Worm (Caenorhabditis elegans) whole organism, L1 larva: ENCODE results near the gene Y104H12D.2.

Experiments
- C04F5.9 ChIP-seq: sonication (generic microtip); optimal IDR thresholded peaks from 2 replicates; lab custom pipeline; 2016; ENCODE audit warnings: missing genetic modification characterization, missing compliant biosample characterization
- C16A3.4 ChIP-seq: fragments of 150-350 bp; optimal IDR thresholded peaks from 2 replicates; lab custom pipeline; 2014; ENCODE audit warnings: missing biosample characterization, missing genetic modification characterization
- Y116A8C.19 ChIP-seq: sonication (generic microtip); optimal IDR thresholded peaks from 2 replicates; lab custom pipeline; 2016; ENCODE audit warnings: missing compliant biosample characterization, missing genetic modification characterization, borderline replicate concordance
- aha-1 ChIP-seq: fragments of 150-350 bp; optimal IDR thresholded peaks from 2 replicates; lab custom pipeline; 2014; ENCODE audit warnings: missing biosample characterization, missing genetic modification characterization
- alr-1 ChIP-seq: fragments of 200-800 bp; sonication (Bioruptor generic); optimal IDR thresholded peaks from 2 replicates; lab custom pipeline; 2018; ENCODE audit warnings: borderline replicate concordance, mild to moderate bottlenecking, missing genetic modification characterization, missing compliant biosample characterization
- ceh-63 ChIP-seq: fragments of 200-800 bp; sonication (Bioruptor generic); optimal IDR thresholded peaks from 2 replicates; lab custom pipeline; 2018; ENCODE audit warnings: mild to moderate bottlenecking, missing genetic modification characterization, missing compliant biosample characterization
- ceh-8 ChIP-seq: fragments of 200-800 bp; sonication (Bioruptor generic); optimal IDR thresholded peaks from 2 replicates; lab custom pipeline; 2018; ENCODE audit warnings: mild to moderate bottlenecking, missing genetic modification characterization, moderate library complexity, missing compliant biosample characterization
- ceh-88 ChIP-seq: fragments of 200-800 bp; sonication (Bioruptor generic); IDR thresholded peaks from 2 replicates; pipeline ENCODE4 v1.3.6; 2022; ENCODE audit warnings: missing genetic modification characterization, missing compliant biosample characterization
- ceh-90 ChIP-seq: sonication (generic microtip); optimal IDR thresholded peaks from 2 replicates; lab custom pipeline; 2016; ENCODE audit warnings: missing genetic modification characterization, missing compliant biosample characterization
- efl-1 ChIP-seq, 4 experiments: fragments of 150-350 bp; optimal IDR thresholded peaks in 3 of 4; peaks in 1 of 4; 1 replicate in 1 of 4; 2 replicates in 3 of 4; lab custom pipeline; 2014; ENCODE audit warnings: missing biosample characterization in 2 of 4, missing genetic modification characterization in 2 of 4, missing genetic modification reagents in 2 of 4
- egl-13 ChIP-seq: sonication (generic microtip); optimal IDR thresholded peaks from 2 replicates; lab custom pipeline; 2016; ENCODE audit warnings: missing genotype, missing genetic modification reagents, missing genetic modification characterization, missing compliant biosample characterization
- ets-5 ChIP-seq: fragments of 200-800 bp; sonication (Bioruptor generic); IDR thresholded peaks from 2 replicates; pipeline ENCODE4 v1.3.6; 2022; ENCODE audit warnings: missing genetic modification characterization, missing compliant biosample characterization
- grh-1 ChIP-seq: fragments of 200-800 bp; sonication (Bioruptor generic); IDR thresholded peaks from 2 replicates; pipeline ENCODE4 v1.3.6; 2022; ENCODE audit warnings: missing genetic modification reagents, missing genetic modification characterization, missing compliant biosample characterization
- lin-13 ChIP-seq: fragments of 150-350 bp; optimal IDR thresholded peaks from 2 replicates; lab custom pipeline; 2014; ENCODE audit warnings: missing biosample characterization, missing genetic modification reagents, missing genetic modification characterization
- lin-14 ChIP-seq: fragments of 200-800 bp; sonication (Bioruptor generic); optimal IDR thresholded peaks from 2 replicates; lab custom pipeline; 2018; ENCODE audit warnings: mild to moderate bottlenecking, missing genetic modification characterization, moderate library complexity, missing compliant biosample characterization
- lin-35 ChIP-seq, 2 experiments: fragments of 150-350 bp; optimal IDR thresholded peaks; 2 replicates each; lab custom pipeline; 2014; ENCODE audit warnings: missing biosample characterization in 2 of 2, missing genetic modification characterization in 2 of 2, missing genetic modification reagents in 2 of 2
- lin-39 ChIP-seq: fragments of 150-350 bp; optimal IDR thresholded peaks from 2 replicates; lab custom pipeline; 2014; ENCODE audit warnings: missing biosample characterization, missing genetic modification reagents, missing genetic modification characterization
- lir-3 ChIP-seq: sonication (generic microtip); optimal IDR thresholded peaks from 2 replicates; lab custom pipeline; 2016; ENCODE audit warnings: mild to moderate bottlenecking, missing genetic modification characterization, moderate library complexity, missing compliant biosample characterization; ENCODE audit not compliant: poor library complexity
- mab-9 ChIP-seq: fragments of 200-800 bp; sonication (Bioruptor generic); IDR thresholded peaks from 2 replicates; pipeline ENCODE4 v1.3.6; 2022; ENCODE audit warnings: missing genetic modification reagents, missing genetic modification characterization, missing compliant biosample characterization
- mdl-1 ChIP-seq, 2 experiments: fragments of 150-350 bp; optimal IDR thresholded peaks; 2 replicates each; lab custom pipeline; 2014 to 2017; ENCODE audit warnings: missing biosample characterization in 2 of 2, missing genetic modification characterization in 2 of 2, inconsistent platforms in 1 of 2
- mef-2 ChIP-seq: fragments of 150-350 bp; optimal IDR thresholded peaks from 2 replicates; lab custom pipeline; 2014; ENCODE audit warnings: missing biosample characterization, missing genetic modification characterization
- mep-1 ChIP-seq: fragments of 150-350 bp; optimal IDR thresholded peaks from 2 replicates; lab custom pipeline; 2014; ENCODE audit warnings: missing biosample characterization, missing genetic modification characterization
- nhr-19 ChIP-seq: fragments of 200-800 bp; sonication (Bioruptor generic); conservative IDR thresholded peaks from 2 replicates; pipeline ENCODE4 v1.3.6; 2022; ENCODE audit warnings: missing genetic modification characterization, missing compliant biosample characterization
- nhr-20 ChIP-seq: sonication (generic microtip); optimal IDR thresholded peaks from 2 replicates; lab custom pipeline; 2016; ENCODE audit warnings: mild to moderate bottlenecking, missing genetic modification characterization, missing compliant biosample characterization
- nhr-28 ChIP-seq: fragments of 150-350 bp; optimal IDR thresholded peaks from 2 replicates; lab custom pipeline; 2014; ENCODE audit warnings: missing biosample characterization, missing genetic modification characterization
- nhr-71 ChIP-seq: sonication (generic microtip); optimal IDR thresholded peaks from 2 replicates; lab custom pipeline; 2016; ENCODE audit warnings: mild to moderate bottlenecking, missing genetic modification characterization, moderate library complexity, missing compliant biosample characterization
- nhr-76 ChIP-seq: sonication (generic microtip); optimal IDR thresholded peaks from 2 replicates; lab custom pipeline; 2017; ENCODE audit warnings: missing biosample characterization, missing genetic modification characterization
- nhr-90 ChIP-seq: sonication (generic microtip); optimal IDR thresholded peaks from 2 replicates; lab custom pipeline; 2016; ENCODE audit warnings: mild to moderate bottlenecking, missing genetic modification characterization, missing compliant biosample characterization; ENCODE audit not compliant: poor library complexity
- pag-3 ChIP-seq: sonication (generic microtip); optimal IDR thresholded peaks from 2 replicates; lab custom pipeline; 2017; ENCODE audit warnings: missing genetic modification characterization, mild to moderate bottlenecking, missing compliant biosample characterization, antibody characterized with exemption, borderline replicate concordance; ENCODE audit not compliant: insufficient read depth
- pax-3 ChIP-seq: fragments of 200-800 bp; sonication (Bioruptor generic); optimal IDR thresholded peaks from 2 replicates; lab custom pipeline; 2018; ENCODE audit warnings: mild to moderate bottlenecking, missing genetic modification characterization, moderate library complexity, missing compliant biosample characterization
- pqm-1 ChIP-seq: sonication (generic microtip); optimal IDR thresholded peaks from 3 replicates; lab custom pipeline; 2017; ENCODE audit warnings: missing biosample characterization, missing genetic modification characterization
- skn-1 ChIP-seq: fragments of 150-350 bp; optimal IDR thresholded peaks from 2 replicates; lab custom pipeline; 2014; ENCODE audit warnings: missing biosample characterization, missing genetic modification characterization
- snpc-4 ChIP-seq: fragments of 150-350 bp; optimal IDR thresholded peaks from 2 replicates; lab custom pipeline; 2014; ENCODE audit warnings: missing biosample characterization, missing genetic modification characterization
- snu-23 ChIP-seq: sonication (generic microtip); optimal IDR thresholded peaks from 2 replicates; lab custom pipeline; 2016; ENCODE audit warnings: missing genetic modification characterization, missing compliant biosample characterization
- sox-4 ChIP-seq: sonication (generic microtip); optimal IDR thresholded peaks from 2 replicates; lab custom pipeline; 2016; ENCODE audit warnings: missing genetic modification characterization, missing compliant biosample characterization
- sptf-1 ChIP-seq: fragments of 150-350 bp; optimal IDR thresholded peaks from 2 replicates; lab custom pipeline; 2014; ENCODE audit warnings: missing biosample characterization, missing genetic modification characterization
- unc-30 ChIP-seq: sonication (generic microtip); optimal IDR thresholded peaks from 2 replicates; lab custom pipeline; 2017; ENCODE audit warnings: missing biosample characterization, missing genetic modification characterization
- unc-62 ChIP-seq: fragments of 150-350 bp; optimal IDR thresholded peaks from 2 replicates; lab custom pipeline; 2014; ENCODE audit warnings: missing biosample characterization, missing genetic modification reagents, missing genetic modification characterization
- unc-86 ChIP-seq: sonication (generic microtip); optimal IDR thresholded peaks from 2 replicates; lab custom pipeline; 2016; ENCODE audit warnings: missing genetic modification characterization, missing compliant biosample characterization
- xbp-1 ChIP-seq: sonication (generic microtip); optimal IDR thresholded peaks from 2 replicates; lab custom pipeline; 2016; ENCODE audit warnings: missing genetic modification characterization, missing compliant biosample characterization
- zip-4 ChIP-seq: fragments of 200-800 bp; sonication (Bioruptor generic); optimal IDR thresholded peaks from 2 replicates; lab custom pipeline; 2018; ENCODE audit warnings: mild to moderate bottlenecking, missing genetic modification characterization, moderate library complexity, missing compliant biosample characterization
- ztf-11 ChIP-seq, 2 experiments: sonication (generic microtip); optimal IDR thresholded peaks; 2 replicates each; lab custom pipeline; 2016 to 2017; ENCODE audit warnings: missing genetic modification characterization in 2 of 2, missing biosample characterization in 1 of 2, missing compliant biosample characterization in 1 of 2

The Y104H12D.2 gene

ce11 chrIV:1213192-1213591 lies 35.4 kb downstream of the Y104H12D.2 start (continued):
- TF ChIP-seq C04F5.9 (tag; lab: Kevin White, UChicago) (no peak), mab-9 (GFP tag; lab: Robert Waterston, UW) (no peak), nhr-76 (tag; lab: Kevin White, UChicago) (no peak), xbp-1 (tag; lab: Kevin White, UChicago) (no peak), ceh-90 (tag; lab: Kevin White, UChicago) (no peak), ceh-8 (GFP tag; lab: Kevin White, UChicago) (no peak), nhr-20 (no peak), grh-1 (GFP tag; lab: Robert Waterston, UW) (no peak), pag-3 (tag; lab: Kevin White, UChicago) (no peak), aha-1 (tag; lab: Kevin White, UChicago) (no peak), egl-13 (no peak), nhr-28 (tag; lab: Kevin White, UChicago) (no peak), zip-4 (no peak), lin-39 (no peak), efl-1 (optimal IDR thresholded peaks at IDR 0.05; lab: Kevin White, UChicago) (no peak), efl-1 (GFP tag; optimal IDR thresholded peaks at IDR 0.05 in 1 of 2; lab: Kevin White, UChicago) (peak in 1 of 2 experiments; percentile 2), ztf-11 (tag; optimal IDR thresholded peaks at IDR 0.05; lab: Kevin White, UChicago) (no peak), unc-86 (no peak), lin-13 (no peak), ets-5 (GFP tag; lab: Robert Waterston, UW) (no peak), mep-1 (tag; lab: Kevin White, UChicago) (no peak), snu-23 (GFP tag; lab: Kevin White, UChicago) (peak; percentile 15), Y116A8C.19 (tag; lab: Kevin White, UChicago) (no peak), alr-1 (tag; lab: Kevin White, UChicago) (no peak), sox-4 (no peak), lin-14 (peak; percentile 82), ceh-63 (no peak), pqm-1 (no peak), snpc-4 (tag; lab: Kevin White, UChicago) (peak; percentile 35), mdl-1 (tag; optimal IDR thresholded peaks at IDR 0.05; lab: Kevin White, UChicago) (no peak), unc-30 (tag; lab: Kevin White, UChicago) (no peak), C16A3.4 (no peak), nhr-71 (tag; lab: Kevin White, UChicago) (no peak), mef-2 (tag; lab: Kevin White, UChicago) (no peak), pax-3 (tag; lab: Kevin White, UChicago) (no peak), unc-62 (GFP tag; lab: Kevin White, UChicago) (no peak), nhr-19 (GFP tag; lab: Robert Waterston, UW) (no peak), sptf-1 (tag; lab: Kevin White, UChicago) (no peak)
- TF ChIP-seq, all 84 proteins: peak for 12

ce11 chrIV:1215536-1215935 lies 37.7 kb downstream of the Y104H12D.2 start:
- TF ChIP-seq lir-3, result no peak
- TF ChIP-seq nhr-90 (tag; lab: Kevin White, UChicago), result no peak
- no peak for TF ChIP-seq lin-39
- no peak for TF ChIP-seq skn-1
- no peak for TF ChIP-seq efl-1 (optimal IDR thresholded peaks at IDR 0.05; lab: Kevin White, UChicago)
- TF ChIP-seq efl-1 (GFP tag; optimal IDR thresholded peaks at IDR 0.05 in 1 of 2; lab: Kevin White, UChicago), result peak in 1 of 2 experiments; percentile 54
- TF ChIP-seq lin-35 (GFP tag; optimal IDR thresholded peaks at IDR 0.05; lab: Kevin White, UChicago), result no peak
- no peak for TF ChIP-seq ceh-88
- no peak for TF ChIP-seq C16A3.4
